Worm (Caenorhabditis elegans) whole organism, L2 larva: ENCODE data around the gene Y45F3A.8.

Experiments used
- C34F6.9 ChIP-seq: fragments of 150-350 bp; optimal IDR thresholded peaks from 2 replicates; lab custom pipeline; 2014; ENCODE audit warnings: missing biosample characterization, missing genetic modification characterization
- F13H6.1 ChIP-seq: sonication (generic microtip); optimal IDR thresholded peaks from 2 replicates; lab custom pipeline; 2016; ENCODE audit warnings: missing genetic modification characterization, missing compliant biosample characterization
- Y55F3AM.14 ChIP-seq: fragments of 200-800 bp; sonication (Bioruptor generic); optimal IDR thresholded peaks from 2 replicates; lab custom pipeline; 2018; ENCODE audit warnings: mild to moderate bottlenecking, missing genetic modification characterization, missing compliant biosample characterization
- ZK546.5 ChIP-seq: sonication (generic microtip); optimal IDR thresholded peaks from 2 replicates; lab custom pipeline; 2017; ENCODE audit warnings: missing biosample characterization, missing genetic modification characterization
- alr-1 ChIP-seq: fragments of 150-350 bp; optimal IDR thresholded peaks from 2 replicates; lab custom pipeline; 2014; ENCODE audit warnings: missing biosample characterization, missing genetic modification characterization
- ama-1 ChIP-seq: fragments of 150-350 bp; optimal IDR thresholded peaks from 2 replicates; lab custom pipeline; 2018; ENCODE audit warnings: inconsistent platforms
- blmp-1 ChIP-seq: sonication (generic microtip); optimal IDR thresholded peaks from 2 replicates; lab custom pipeline; 2017; ENCODE audit warnings: missing genetic modification characterization, mild to moderate bottlenecking, missing compliant biosample characterization, antibody characterized with exemption, moderate library complexity; ENCODE audit not compliant: insufficient read depth
- ceh-16 ChIP-seq: fragments of 150-350 bp; optimal IDR thresholded peaks from 2 replicates; lab custom pipeline; 2014; ENCODE audit warnings: missing biosample characterization, missing genetic modification characterization
- ceh-82 ChIP-seq: fragments of 150-350 bp; optimal IDR thresholded peaks from 2 replicates; lab custom pipeline; 2014; ENCODE audit warnings: missing biosample characterization, missing genetic modification characterization
- egl-27 ChIP-seq: sonication (generic microtip); optimal IDR thresholded peaks from 3 replicates; lab custom pipeline; 2017; ENCODE audit warnings: missing biosample characterization, missing genetic modification reagents, missing genetic modification characterization
- elt-1 ChIP-seq: fragments of 150-350 bp; optimal IDR thresholded peaks from 2 replicates; lab custom pipeline; 2014; ENCODE audit warnings: missing biosample characterization, missing genetic modification characterization
- elt-3 ChIP-seq: sonication (generic microtip); optimal IDR thresholded peaks from 2 replicates; lab custom pipeline; 2017; ENCODE audit warnings: missing biosample characterization, missing genetic modification characterization
- fos-1 ChIP-seq: fragments of 150-350 bp; optimal IDR thresholded peaks from 2 replicates; lab custom pipeline; 2014; ENCODE audit warnings: missing biosample characterization, missing genetic modification characterization
- gmeb-1 ChIP-seq: fragments of 150-350 bp; optimal IDR thresholded peaks from 2 replicates; lab custom pipeline; 2014; ENCODE audit warnings: missing biosample characterization, missing genetic modification characterization
- lin-11 ChIP-seq: fragments of 150-350 bp; sonication (generic microtip); optimal IDR thresholded peaks from 2 replicates; lab custom pipeline; 2014; ENCODE audit warnings: missing biosample characterization, missing genetic modification characterization, inconsistent platforms, mixed read lengths
- lin-13 ChIP-seq: fragments of 150-350 bp; optimal IDR thresholded peaks from 2 replicates; lab custom pipeline; 2014; ENCODE audit warnings: missing biosample characterization, missing genetic modification reagents, missing genetic modification characterization
- lsy-2 ChIP-seq, 2 experiments: fragments of 150-350 bp in 1 of 2; sonication (generic microtip) in 1 of 2; optimal IDR thresholded peaks; 2 replicates each; lab custom pipeline; 2014 to 2017; ENCODE audit warnings: missing biosample characterization in 2 of 2, missing genetic modification characterization in 2 of 2
- mab-5 ChIP-seq: fragments of 150-350 bp; optimal IDR thresholded peaks from 2 replicates; lab custom pipeline; 2014; ENCODE audit warnings: missing biosample characterization, missing genetic modification characterization
- mbf-1 ChIP-seq: sonication (generic microtip); optimal IDR thresholded peaks from 2 replicates; lab custom pipeline; 2017; ENCODE audit warnings: missing biosample characterization, missing genetic modification characterization
- mdl-1 ChIP-seq, 2 experiments: fragments of 150-350 bp in 1 of 2; sonication (generic microtip) in 1 of 2; optimal IDR thresholded peaks; 2 replicates each; lab custom pipeline; 2017; ENCODE audit warnings: missing biosample characterization in 2 of 2, missing genetic modification characterization in 2 of 2
- nhr-129 ChIP-seq: fragments of 150-350 bp; optimal IDR thresholded peaks from 2 replicates; lab custom pipeline; 2014; ENCODE audit warnings: missing biosample characterization, missing genetic modification characterization
- nhr-23 ChIP-seq: fragments of 150-350 bp; optimal IDR thresholded peaks from 2 replicates; lab custom pipeline; 2014; ENCODE audit warnings: missing biosample characterization, missing genetic modification reagents, missing genetic modification characterization
- nhr-25 ChIP-seq: fragments of 150-350 bp; sonication (generic microtip); optimal IDR thresholded peaks from 3 replicates; lab custom pipeline; 2014; ENCODE audit warnings: missing biosample characterization, missing genetic modification characterization
- nhr-6 ChIP-seq: fragments of 150-350 bp; optimal IDR thresholded peaks from 2 replicates; lab custom pipeline; 2014; ENCODE audit warnings: missing biosample characterization, missing genetic modification characterization
- nhr-77 ChIP-seq: fragments of 150-350 bp; optimal IDR thresholded peaks from 2 replicates; lab custom pipeline; 2014; ENCODE audit warnings: missing biosample characterization, missing genetic modification characterization
- sem-4 ChIP-seq: fragments of 150-350 bp; optimal IDR thresholded peaks from 2 replicates; lab custom pipeline; 2014; ENCODE audit warnings: missing biosample characterization, missing genetic modification reagents, missing genetic modification characterization
- sma-3 ChIP-seq: sonication (generic microtip); optimal IDR thresholded peaks from 2 replicates; lab custom pipeline; 2016; ENCODE audit warnings: missing genetic modification reagents, missing genetic modification characterization, missing compliant biosample characterization
- sma-9 ChIP-seq, 2 experiments: fragments of 150-350 bp in 1 of 2; sonication (generic microtip) in 1 of 2; optimal IDR thresholded peaks; 2 replicates each; lab custom pipeline; 2014 to 2016; ENCODE audit warnings: missing genetic modification characterization in 2 of 2, mild to moderate bottlenecking in 1 of 2, missing biosample characterization in 1 of 2, missing compliant biosample characterization in 1 of 2, missing genetic modification reagents in 1 of 2, moderate library complexity in 1 of 2
- snpc-4 ChIP-seq: fragments of 150-350 bp; optimal IDR thresholded peaks from 2 replicates; lab custom pipeline; 2014; ENCODE audit warnings: missing biosample characterization, missing genetic modification characterization
- unc-39 ChIP-seq: fragments of 150-350 bp; optimal IDR thresholded peaks from 2 replicates; lab custom pipeline; 2014; ENCODE audit warnings: missing biosample characterization, missing genetic modification characterization
- unc-55 ChIP-seq: fragments of 150-350 bp; sonication (generic microtip); optimal IDR thresholded peaks from 3 replicates; lab custom pipeline; 2014; ENCODE audit warnings: missing biosample characterization, missing genetic modification reagents, missing genetic modification characterization
- unc-62 ChIP-seq: fragments of 150-350 bp; optimal IDR thresholded peaks from 2 replicates; lab custom pipeline; 2014; ENCODE audit warnings: missing biosample characterization, missing genetic modification reagents, missing genetic modification characterization
- zag-1 ChIP-seq: fragments of 150-350 bp; optimal IDR thresholded peaks from 2 replicates; lab custom pipeline; 2014; ENCODE audit warnings: missing biosample characterization, missing genetic modification characterization
- ztf-1 ChIP-seq: fragments of 200-800 bp; sonication (Bioruptor generic); conservative IDR thresholded peaks from 2 replicates; pipeline ENCODE4 v1.3.6; 2022; ENCODE audit warnings: missing genetic modification characterization, missing compliant biosample characterization
- ztf-11 ChIP-seq: sonication (generic microtip); optimal IDR thresholded peaks from 2 replicates; lab custom pipeline; 2017; ENCODE audit warnings: missing biosample characterization, missing genetic modification characterization
- ztf-4 ChIP-seq: fragments of 150-350 bp; optimal IDR thresholded peaks from 2 replicates; lab custom pipeline; 2014; ENCODE audit warnings: missing biosample characterization, missing genetic modification characterization

The Y45F3A.8 gene

DNA sequence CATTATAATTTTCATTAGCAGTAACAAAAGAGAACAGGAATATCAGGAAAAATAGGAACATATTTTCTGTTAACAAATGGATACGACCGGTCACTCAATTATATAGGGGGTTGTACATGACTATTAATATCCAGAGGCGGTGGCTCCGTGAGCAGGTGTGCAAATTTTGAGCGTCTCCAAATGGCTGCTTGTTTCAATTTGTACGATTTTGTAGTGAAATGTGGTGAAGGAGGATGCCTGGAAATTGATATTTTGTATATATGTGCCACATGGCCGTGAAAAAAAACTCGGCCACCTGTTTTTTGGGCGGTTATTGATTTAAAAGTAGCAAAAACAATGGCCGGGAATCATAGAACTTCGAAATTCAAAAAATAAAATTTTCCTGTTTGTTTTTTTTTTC is at the start of gene Y45F3A.8:
TSS of gene Y45F3A.8 (minus strand) at position 101 of the 400 bp plus-strand sequence.
- TF ChIP-seq mdl-1 (tag; optimal IDR thresholded peaks at IDR 0.05; lab: Kevin White, UChicago) (no peak), snpc-4 (no peak), sem-4 (tag; lab: Kevin White, UChicago) (no peak), ztf-11 (tag; lab: Kevin White, UChicago) (no peak), ceh-82 (no peak), unc-62 (GFP tag; lab: Kevin White, UChicago) (no peak), nhr-6 (tag; lab: Kevin White, UChicago) (no peak), elt-3 (tag; lab: Kevin White, UChicago) (no peak), nhr-129 (tag; lab: Kevin White, UChicago) (no peak), lin-11 (no peak), mab-5 (tag; lab: Kevin White, UChicago) (no peak), blmp-1 (tag; lab: Kevin White, UChicago) (no peak), nhr-77 (tag; lab: Kevin White, UChicago) (no peak), zag-1 (tag; lab: Kevin White, UChicago) (no peak), Y55F3AM.14 (GFP tag; lab: Kevin White, UChicago) (no peak), ztf-4 (no peak), fos-1 (no peak), nhr-23 (tag; lab: Kevin White, UChicago) (no peak), lsy-2 (tag; optimal IDR thresholded peaks at IDR 0.05; lab: Kevin White, UChicago) (no peak)

DNA sequence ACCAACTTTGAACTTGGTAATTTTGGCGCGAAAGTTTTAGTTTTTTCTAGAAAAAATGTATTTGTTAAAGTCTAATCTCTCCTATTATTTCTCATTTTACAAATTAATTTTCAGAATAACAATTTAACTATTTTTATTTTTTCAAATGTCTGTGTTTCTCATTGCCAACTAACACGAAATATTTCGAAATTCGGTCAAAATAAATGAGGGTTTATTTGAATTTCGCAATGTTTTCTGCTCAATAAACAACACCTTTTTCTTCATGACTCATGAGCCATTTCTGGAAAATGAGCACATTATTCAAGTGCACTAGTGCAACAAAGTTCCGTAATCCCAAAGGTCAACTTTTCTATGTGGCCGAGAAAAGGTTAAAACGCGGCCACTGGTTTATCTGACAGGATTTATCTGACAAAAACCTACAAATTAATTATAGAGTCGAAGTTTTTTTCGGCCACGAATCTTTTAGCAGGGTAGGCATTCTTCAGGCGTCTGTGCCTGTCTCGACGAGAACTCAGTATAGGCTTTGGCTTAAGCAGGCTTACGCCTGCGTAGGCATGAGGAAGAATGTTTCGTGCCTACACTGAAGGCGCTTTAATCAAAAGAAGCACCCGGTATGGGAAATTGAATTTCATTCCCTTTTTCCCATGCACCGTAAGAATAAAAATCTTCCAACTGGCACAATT is 45.9 kb upstream of the Y45F3A.8 start, which contains the start of gene Y39A1A.27:
TSS of gene Y39A1A.27 (plus strand) at position 633 of the 683 bp plus-strand sequence.
- TF ChIP-seq unc-55 (GFP tag; lab: Kevin White, UChicago) (peak; percentile 60), mbf-1 (tag; lab: Kevin White, UChicago) (no peak)

ce11 chrIII:10637933-10638332 is 45.3 kb upstream of the Y45F3A.8 start:
- no peak for TF ChIP-seq gmeb-1 (tag; lab: Kevin White, UChicago)
- TF ChIP-seq elt-1: no peak
- TF ChIP-seq nhr-25 (tag; lab: Kevin White, UChicago): no peak

DNA sequence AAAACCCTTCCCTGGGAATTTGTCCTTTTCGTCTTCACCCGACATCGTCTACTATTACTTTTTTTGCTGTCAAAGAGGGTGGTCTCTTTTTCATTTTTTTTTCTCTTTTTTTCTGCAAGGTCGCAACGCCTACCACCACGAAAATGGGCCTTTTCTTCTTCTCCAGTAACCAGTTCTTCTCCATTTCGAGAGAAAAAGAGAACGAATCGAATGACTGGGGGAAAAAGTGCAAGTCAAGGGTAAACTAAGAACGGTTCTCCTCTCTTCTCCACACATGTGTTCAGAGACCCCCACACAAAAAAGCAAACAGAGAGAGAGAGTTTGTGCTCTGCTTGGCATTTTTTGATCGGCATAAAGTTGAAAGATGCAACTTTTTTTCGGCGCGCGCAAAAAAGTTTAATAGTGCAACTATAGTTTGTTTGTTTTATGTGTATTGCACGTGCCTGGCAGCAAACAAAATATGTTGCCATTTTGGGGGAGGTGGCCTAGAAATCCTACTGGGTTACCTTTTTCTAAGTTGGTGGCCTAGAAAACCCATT is 43.9 kb upstream of the Y45F3A.8 start:
- TF ChIP-seq nhr-25 (tag; lab: Kevin White, UChicago) (no peak), C34F6.9 (tag; lab: Kevin White, UChicago) (no peak), F13H6.1 (tag; lab: Kevin White, UChicago) (peak; percentile 82), mab-5 (tag; lab: Kevin White, UChicago) (no peak), blmp-1 (tag; lab: Kevin White, UChicago) (peak; percentile 44), nhr-129 (tag; lab: Kevin White, UChicago) (peak; percentile 32), egl-27 (tag; lab: Kevin White, UChicago) (peak; percentile 32), fos-1 (peak; percentile 33), sma-9 (GFP tag; optimal IDR thresholded peaks at IDR 0.05; lab: Kevin White, UChicago) (peak; percentile 41), sma-9 (tag; optimal IDR thresholded peaks at IDR 0.05; lab: Kevin White, UChicago) (no peak)

DNA sequence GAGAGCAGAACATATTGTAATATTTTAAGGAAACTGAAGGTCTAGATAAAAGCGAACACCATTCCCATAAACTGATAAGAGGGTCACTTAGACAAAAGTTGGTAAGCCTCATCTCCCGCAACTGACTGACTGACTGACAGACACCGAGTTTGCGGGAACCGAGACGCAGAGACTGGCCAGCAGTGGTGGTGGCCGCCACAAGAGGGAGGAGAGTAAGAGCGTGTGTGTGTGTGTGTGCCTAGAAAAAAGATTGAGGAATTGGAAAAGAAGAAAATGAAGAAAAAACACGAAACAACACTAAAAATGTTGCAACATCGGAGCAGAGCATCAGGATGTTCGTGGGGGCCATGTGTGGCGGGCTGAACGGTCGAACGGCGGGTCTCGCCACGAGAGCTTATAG is 41.9 kb upstream of the Y45F3A.8 start:
- TF ChIP-seq unc-39 (tag; lab: Kevin White, UChicago) (no peak), zag-1 (tag; lab: Kevin White, UChicago) (peak; percentile 17), unc-55 (GFP tag; lab: Kevin White, UChicago) (no peak), Y55F3AM.14 (GFP tag; lab: Kevin White, UChicago) (peak; percentile 57), fos-1 (peak; percentile 32)

- TF ChIP-seq lsy-2 (tag; optimal IDR thresholded peaks at IDR 0.05; lab: Kevin White, UChicago): peak; percentile 64 to 88
- peak; percentile 97 for TF ChIP-seq F13H6.1 (tag; lab: Kevin White, UChicago)
- peak; percentile 89 for TF ChIP-seq nhr-25 (tag; lab: Kevin White, UChicago)
- peak; percentile 93 for TF ChIP-seq zag-1 (tag; lab: Kevin White, UChicago)
- peak; percentile 96 for TF ChIP-seq unc-55 (GFP tag; lab: Kevin White, UChicago)
- TF ChIP-seq alr-1: no peak
- peak; percentile 85 for TF ChIP-seq C34F6.9 (tag; lab: Kevin White, UChicago)
- peak; percentile 90 for TF ChIP-seq mab-5 (tag; lab: Kevin White, UChicago)
- peak; percentile 86 for TF ChIP-seq lin-13 (GFP tag; lab: Kevin White, UChicago)
- no peak for TF ChIP-seq ztf-1 (GFP tag; lab: Robert Waterston, UW)
- TF ChIP-seq sma-3: peak; percentile 91
- TF ChIP-seq ZK546.5 (tag; lab: Kevin White, UChicago): peak; percentile 17
- TF ChIP-seq unc-62 (GFP tag; lab: Kevin White, UChicago): peak; percentile 67
- peak; percentile 57 for TF ChIP-seq blmp-1 (tag; lab: Kevin White, UChicago)
- TF ChIP-seq ceh-82: peak; percentile 83
- peak; percentile 92 for TF ChIP-seq ceh-16
- no peak for TF ChIP-seq ama-1 (lab: Kevin White, UChicago)
- TF ChIP-seq sem-4 (tag; lab: Kevin White, UChicago): peak; percentile 87
- no peak for TF ChIP-seq elt-1
- peak; percentile 54 for TF ChIP-seq gmeb-1 (tag; lab: Kevin White, UChicago)
- TF ChIP-seq mdl-1 (tag; optimal IDR thresholded peaks at IDR 0.05; lab: Kevin White, UChicago): peak; percentile 71 to 87
- peak; percentile 73 for TF ChIP-seq fos-1
- peak; percentile 67 for TF ChIP-seq snpc-4
- no peak for TF ChIP-seq ztf-11 (tag; lab: Kevin White, UChicago)
- TF ChIP-seq lin-11: peak; percentile 91
- TF ChIP-seq ztf-4: peak; percentile 72
- TF ChIP-seq mbf-1 (tag; lab: Kevin White, UChicago): no peak
Measured at ce11 chrIII:10634034-10634433, 41.4 kb upstream of the Y45F3A.8 start.
